ENCODE assay signal across 4 worm cellular contexts in genomic region chrX:14297209-14297608, ce11.
TF ChIP-seq lines count a peak whose summit lies in the region.

No protein-coding gene starts in this region.

TF ChIP-seq in whole organism, L2 larva, 48 proteins besides CTCF, POLR2A, EP300 and RAD21 (continued from another document):
- TF ChIP-seq elt-1 (tag; optimal IDR thresholded peaks at IDR 0.05; lab: Kevin White, UChicago) (no peak), snpc-4 (tag; optimal IDR thresholded peaks at IDR 0.05; lab: Kevin White, UChicago) (peak; percentile 55), lsy-2 (tag; optimal IDR thresholded peaks at IDR 0.05; lab: Kevin White, UChicago) (peak in 1 of 2 experiments; percentile 67), lin-13 (GFP tag; optimal IDR thresholded peaks at IDR 0.05; lab: Kevin White, UChicago) (peak; percentile 78), crh-2 (tag; optimal IDR thresholded peaks at IDR 0.05; lab: Kevin White, UChicago) (peak; percentile 83), zag-1 (tag; optimal IDR thresholded peaks at IDR 0.05; lab: Kevin White, UChicago) (peak; percentile 46), peb-1 (tag; optimal IDR thresholded peaks at IDR 0.05; lab: Kevin White, UChicago) (peak; percentile 80), unc-55 (GFP tag; optimal IDR thresholded peaks at IDR 0.05; lab: Kevin White, UChicago) (peak; percentile 83), unc-62 (GFP tag; optimal IDR thresholded peaks at IDR 0.05; lab: Kevin White, UChicago) (no peak), F13H6.1 (tag; optimal IDR thresholded peaks at IDR 0.05; lab: Kevin White, UChicago) (peak; percentile 89), nhr-25 (tag; optimal IDR thresholded peaks at IDR 0.05; lab: Kevin White, UChicago) (peak; percentile 52), ztf-11 (tag; optimal IDR thresholded peaks at IDR 0.05; lab: Kevin White, UChicago) (no peak), nhr-6 (tag; optimal IDR thresholded peaks at IDR 0.05; lab: Kevin White, UChicago) (no peak), R02D3.7 (tag; optimal IDR thresholded peaks at IDR 0.05; lab: Kevin White, UChicago) (no peak), aly-2 (tag; optimal IDR thresholded peaks at IDR 0.05; lab: Kevin White, UChicago) (no peak), nhr-23 (tag; optimal IDR thresholded peaks at IDR 0.05; lab: Kevin White, UChicago) (no peak), nhr-21 (tag; optimal IDR thresholded peaks at IDR 0.05; lab: Kevin White, UChicago) (no peak), ztf-1 (GFP tag; conservative IDR thresholded peaks at IDR 0.05; lab: Robert Waterston, UW) (no peak), C34F6.9 (tag; optimal IDR thresholded peaks at IDR 0.05; lab: Kevin White, UChicago) (peak; percentile 87), ztf-4 (tag; optimal IDR thresholded peaks at IDR 0.05; lab: Kevin White, UChicago) (peak; percentile 28), egl-27 (tag; optimal IDR thresholded peaks at IDR 0.05; lab: Kevin White, UChicago) (peak; percentile 62), alr-1 (tag; optimal IDR thresholded peaks at IDR 0.05; lab: Kevin White, UChicago) (no peak), blmp-1 (tag; optimal IDR thresholded peaks at IDR 0.05; lab: Kevin White, UChicago; ENCODE audit: insufficient read depth) (no peak), sem-4 (tag; optimal IDR thresholded peaks at IDR 0.05; lab: Kevin White, UChicago) (peak; percentile 47), ceh-16 (tag; optimal IDR thresholded peaks at IDR 0.05; lab: Kevin White, UChicago) (no peak)
TF ChIP-seq in whole organism, L2 larva: peak in this region for 21.

TF ChIP-seq in whole organism, L4 larva, 104 proteins besides CTCF, POLR2A, EP300 and RAD21 (continued from another document):
- TF ChIP-seq nhr-28 (tag; optimal IDR thresholded peaks at IDR 0.05; lab: Kevin White, UChicago) = peak; percentile 47
- no peak for TF ChIP-seq vab-7 (GFP tag; IDR thresholded peaks at IDR 0.05; lab: Robert Waterston, UW)
- TF ChIP-seq fkh-10 (GFP tag; optimal IDR thresholded peaks at IDR 0.05; lab: Kevin White, UChicago) = peak; percentile 66
- no peak for TF ChIP-seq ZK546.5 (tag; optimal IDR thresholded peaks at IDR 0.05; lab: Kevin White, UChicago)
- TF ChIP-seq pha-4 (GFP tag; IDR thresholded peaks at IDR 0.05; lab: Robert Waterston, UW) = no peak
- peak; percentile 10 for TF ChIP-seq pha-4 (tag; optimal IDR thresholded peaks at IDR 0.05; lab: Kevin White, UChicago)
- TF ChIP-seq hif-1 (tag; optimal IDR thresholded peaks at IDR 0.05; lab: Kevin White, UChicago) = peak; percentile 34 to 65
- no peak for TF ChIP-seq ceh-44 (GFP tag; IDR thresholded peaks at IDR 0.05; lab: Robert Waterston, UW)
- TF ChIP-seq nhr-77 (tag; optimal IDR thresholded peaks at IDR 0.05; lab: Kevin White, UChicago) = peak; percentile 14
- TF ChIP-seq hmg-1.1 (GFP tag; IDR thresholded peaks at IDR 0.05; lab: Robert Waterston, UW) = peak; percentile 73
- TF ChIP-seq daf-16 (GFP tag; optimal IDR thresholded peaks at IDR 0.05; lab: Kevin White, UChicago) = peak in 1 of 2 experiments; percentile 40
- TF ChIP-seq daf-16 (tag; optimal IDR thresholded peaks at IDR 0.05; lab: Kevin White, UChicago) = peak; percentile 68
- TF ChIP-seq madf-9 (GFP tag; conservative IDR thresholded peaks at IDR 0.05; lab: Robert Waterston, UW) = peak; percentile 46; the same call in 1 of the 2 replicates
- TF ChIP-seq ceh-28 (tag; optimal IDR thresholded peaks at IDR 0.05; lab: Kevin White, UChicago) = peak; percentile 83
- peak; percentile 78 for TF ChIP-seq rbr-2 (tag; optimal IDR thresholded peaks at IDR 0.05; lab: Kevin White, UChicago)
- TF ChIP-seq nhr-11 (tag; optimal IDR thresholded peaks at IDR 0.05; lab: Kevin White, UChicago) = peak; percentile 59
- peak; percentile 46; the same call in 1 of the 2 replicates for TF ChIP-seq lim-7 (GFP tag; IDR thresholded peaks at IDR 0.05; lab: Robert Waterston, UW)
- peak; percentile 37 for TF ChIP-seq nhr-48 (tag; optimal IDR thresholded peaks at IDR 0.05; lab: Kevin White, UChicago)
- 0 out of 2 replicates have a peak, but pooled peaks have one; percentile 21 for TF ChIP-seq tra-1 (GFP tag; IDR thresholded peaks at IDR 0.05; lab: Robert Waterston, UW)
- TF ChIP-seq lin-15B (tag; optimal IDR thresholded peaks at IDR 0.05; lab: Kevin White, UChicago) = no peak
- peak; percentile 84 for TF ChIP-seq nhr-6 (tag; optimal IDR thresholded peaks at IDR 0.05; lab: Kevin White, UChicago)
- TF ChIP-seq nhr-102 (tag; optimal IDR thresholded peaks at IDR 0.05; lab: Kevin White, UChicago) = peak; percentile 39
- peak; percentile 50; the same call in 1 of the 2 replicates for TF ChIP-seq snpc-1.2 (GFP tag; IDR thresholded peaks at IDR 0.05; lab: Robert Waterston, UW)
- peak; percentile 63 to 71 for TF ChIP-seq lsy-2 (tag; optimal IDR thresholded peaks at IDR 0.05; lab: Kevin White, UChicago)
- TF ChIP-seq jun-1 (tag; optimal IDR thresholded peaks at IDR 0.05; lab: Kevin White, UChicago) = no peak
- TF ChIP-seq mep-1 (tag; optimal IDR thresholded peaks at IDR 0.05; lab: Kevin White, UChicago) = peak; percentile 86
- TF ChIP-seq madf-5 (GFP tag; IDR thresholded peaks at IDR 0.05; lab: Robert Waterston, UW) = 0 out of 4 replicates have a peak, but pooled peaks of 1 of the 2 experiments have one; percentile 48
- TF ChIP-seq dve-1 (tag; optimal IDR thresholded peaks at IDR 0.05; lab: Kevin White, UChicago; ENCODE audit: insufficient read depth) = peak; percentile 78
- no peak for TF ChIP-seq nhr-42 (GFP tag; IDR thresholded peaks at IDR 0.05; lab: Robert Waterston, UW)
- no peak for TF ChIP-seq saeg-2 (GFP tag; IDR thresholded peaks at IDR 0.05; lab: Robert Waterston, UW)
- TF ChIP-seq duxl-1 (tag; optimal IDR thresholded peaks at IDR 0.05; lab: Kevin White, UChicago; ENCODE audit: poor library complexity) = peak; percentile 69
TF ChIP-seq in whole organism, L4 larva: peak in this region for 39.

TF ChIP-seq in whole organism, late embryonic, 69 proteins besides CTCF, POLR2A, EP300 and RAD21 (continued from another document):
- TF ChIP-seq F13H6.1 (tag; optimal IDR thresholded peaks at IDR 0.05; lab: Kevin White, UChicago) = peak; percentile 9
- TF ChIP-seq hlh-30 (tag; optimal IDR thresholded peaks at IDR 0.05; lab: Kevin White, UChicago; ENCODE audit: insufficient read depth) = peak; percentile 37
- peak; percentile 94 for TF ChIP-seq nfya-1 (tag; optimal IDR thresholded peaks at IDR 0.05; lab: Kevin White, UChicago)
- TF ChIP-seq K02D7.2 (tag; optimal IDR thresholded peaks at IDR 0.05; lab: Kevin White, UChicago) = no peak
- TF ChIP-seq npax-4 (tag; optimal IDR thresholded peaks at IDR 0.05; lab: Kevin White, UChicago) = no peak
- no peak for TF ChIP-seq ceh-22 (tag; optimal IDR thresholded peaks at IDR 0.05; lab: Kevin White, UChicago)
- peak; percentile 41 for TF ChIP-seq eyg-1 (tag; optimal IDR thresholded peaks at IDR 0.05; lab: Kevin White, UChicago)
- TF ChIP-seq odd-2 (tag; optimal IDR thresholded peaks at IDR 0.05; lab: Kevin White, UChicago) = no peak
- peak; percentile 4 for TF ChIP-seq elt-2 (tag; optimal IDR thresholded peaks at IDR 0.05; lab: Kevin White, UChicago)
- no peak for TF ChIP-seq elt-4 (tag; optimal IDR thresholded peaks at IDR 0.05; lab: Kevin White, UChicago)
- peak; percentile 77 for TF ChIP-seq tbx-2 (tag; optimal IDR thresholded peaks at IDR 0.05; lab: Kevin White, UChicago)
- no peak for TF ChIP-seq hlh-15 (tag; optimal IDR thresholded peaks at IDR 0.05; lab: Kevin White, UChicago)
- TF ChIP-seq hlh-8 (tag; optimal IDR thresholded peaks at IDR 0.05; lab: Kevin White, UChicago) = no peak
- peak; percentile 62 for TF ChIP-seq rnt-1 (tag; optimal IDR thresholded peaks at IDR 0.05; lab: Kevin White, UChicago)
- peak; percentile 8 for TF ChIP-seq ceh-14 (tag; optimal IDR thresholded peaks at IDR 0.05; lab: Kevin White, UChicago)
- peak; percentile 73 for TF ChIP-seq ref-2 (tag; optimal IDR thresholded peaks at IDR 0.05; lab: Kevin White, UChicago)
TF ChIP-seq in whole organism, late embryonic: peak in this region for 21.

TF ChIP-seq in whole organism, mixed stage, embryonic, 35 proteins besides CTCF, POLR2A, EP300 and RAD21 (continued from another document):
- TF ChIP-seq unc-120 (tag; optimal IDR thresholded peaks at IDR 0.05; lab: Kevin White, UChicago; ENCODE audit: poor library complexity, severe bottlenecking) (peak; percentile 70), pha-4 (tag; optimal IDR thresholded peaks at IDR 0.05; lab: Kevin White, UChicago) (peak; percentile 37), elt-1 (tag; optimal IDR thresholded peaks at IDR 0.05; lab: Kevin White, UChicago; ENCODE audit: borderline replicate concordance, insufficient read depth) (no peak), unc-62 (GFP tag; optimal IDR thresholded peaks at IDR 0.05; lab: Kevin White, UChicago) (peak; percentile 56)
